Comparison of ENCODE assay signal across 1 fruit fly cellular context in the genomic region with DNA sequence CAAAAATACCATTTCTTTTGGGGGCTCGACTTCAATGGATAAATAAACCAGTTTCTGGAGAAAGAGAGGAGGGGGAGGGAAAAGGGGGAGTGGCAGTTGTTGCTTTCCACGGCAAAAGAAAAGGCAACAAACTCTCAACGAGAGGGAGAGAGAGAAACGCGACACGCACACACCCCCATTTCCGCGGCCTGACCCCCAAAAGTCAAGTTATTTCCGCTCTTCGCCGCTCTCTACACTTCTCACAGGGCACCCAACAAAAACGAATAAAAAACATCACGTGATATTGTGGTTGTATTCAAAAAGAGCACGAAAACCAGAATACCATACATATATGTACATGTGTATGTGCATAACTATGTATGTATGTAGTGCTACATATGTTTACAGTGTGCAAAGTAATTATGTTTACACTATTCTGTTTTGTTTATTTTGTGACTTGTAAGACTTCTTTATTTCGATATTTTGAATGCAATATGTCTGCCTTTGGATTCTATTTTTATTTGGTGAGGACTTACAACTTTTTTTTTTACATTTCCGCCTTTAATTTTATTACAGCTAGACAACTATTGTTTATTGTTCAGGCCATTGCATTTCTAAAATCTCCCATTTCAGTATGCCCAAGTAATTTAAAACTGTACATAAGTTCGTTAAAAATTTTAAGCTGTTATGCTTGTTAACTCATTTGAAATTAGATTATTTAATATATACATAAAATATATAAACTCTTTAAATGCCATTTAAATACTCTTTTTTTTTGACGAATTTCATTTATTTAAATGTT.
TF ChIP-seq lines count a peak whose summit lies in the region.

No protein-coding gene starts in this region.

TF ChIP-seq in whole organism, embryonic, 481 proteins besides CTCF, POLR2A, EP300 and RAD21 (continued from another document):
- TF ChIP-seq sc (optimal IDR thresholded peaks at IDR 0.05; lab: Kevin White, UChicago) (no peak), sc (GFP tag; optimal IDR thresholded peaks at IDR 0.05; lab: Kevin White, UChicago) (peak; percentile 66), CG1832 (GFP tag; optimal IDR thresholded peaks at IDR 0.05; lab: Kevin White, UChicago) (no peak), CG10543 (GFP tag; optimal IDR thresholded peaks at IDR 0.05; lab: Kevin White, UChicago) (peak; percentile 82), CG11456 (GFP tag; IDR thresholded peaks at IDR 0.05; lab: Robert Waterston, UW) (0 out of 3 replicates have a peak, but pooled peaks have one; percentile 20), CG3726 (GFP tag; IDR thresholded peaks at IDR 0.05; lab: Robert Waterston, UW) (no peak), ftz-f1 (GFP tag; optimal IDR thresholded peaks at IDR 0.05; lab: Kevin White, UChicago) (peak; percentile 77), tup (GFP tag; optimal IDR thresholded peaks at IDR 0.05; lab: Kevin White, UChicago) (no peak), ato (GFP tag; IDR thresholded peaks at IDR 0.05; lab: Robert Waterston, UW; ENCODE audit: partially characterized antibody) (no peak), luna (GFP tag; optimal IDR thresholded peaks at IDR 0.05; lab: Kevin White, UChicago) (peak; percentile 51), Jarid2 (GFP tag; optimal IDR thresholded peaks at IDR 0.05; lab: Kevin White, UChicago) (peak; percentile 33), grau (tag; optimal IDR thresholded peaks at IDR 0.05; lab: Kevin White, UChicago) (peak; percentile 65), CG12104 (GFP tag; optimal IDR thresholded peaks at IDR 0.05; lab: Kevin White, UChicago) (peak; percentile 88), CG17361 (GFP tag; IDR thresholded peaks at IDR 0.05; lab: Robert Waterston, UW) (peak; percentile 97), B-H2 (GFP tag; optimal IDR thresholded peaks at IDR 0.05; lab: Kevin White, UChicago) (peak; percentile 67), CG14667 (GFP tag; IDR thresholded peaks at IDR 0.05; lab: Robert Waterston, UW) (no peak), CG1602 (GFP tag; optimal IDR thresholded peaks at IDR 0.05; lab: Kevin White, UChicago) (peak; percentile 58)
